Worm (Caenorhabditis elegans): ENCODE results near the gene lsm-7.
"Not testable (repeated sequence)": the region's sequence is repeated elsewhere in the genome, so short reads cannot be mapped to it uniquely, and the experiment has no call there.

Gene lsm-7

ce11 chrIV:10949510-10949909 lies 16.2 kb downstream of the lsm-7 start, which contains the start of gene nsph-3.1:
TSS of gene nsph-3.1 (plus strand) at chrIV:10949810.
- TF ChIP-seq aptf-2 (GFP tag; conservative IDR thresholded peaks at IDR 0.05) (no peak), F23B12.7 (tag; optimal IDR thresholded peaks at IDR 0.05; ENCODE audit: insufficient read depth) (no peak), ceh-79 (tag; optimal IDR thresholded peaks at IDR 0.05) (no peak), madf-6 (GFP tag; IDR thresholded peaks at IDR 0.05) (no peak), cebp-2 (GFP tag; IDR thresholded peaks at IDR 0.05) (no peak)

- TF ChIP-seq nfya-1 (tag; optimal IDR thresholded peaks at IDR 0.05; ENCODE audit: borderline replicate concordance, insufficient read depth): peak; percentile 54
- TF ChIP-seq chd-7 (tag; optimal IDR thresholded peaks at IDR 0.05): no peak
- TF ChIP-seq zim-3 (tag; optimal IDR thresholded peaks at IDR 0.05): peak; percentile 59
Observed at ce11 chrIV:10950363-10951214, 17.3 kb downstream of the lsm-7 start.

- no peak for TF ChIP-seq hrde-1 (tag; optimal IDR thresholded peaks at IDR 0.05; ENCODE audit: borderline replicate concordance)
- TF ChIP-seq tbx-9 (tag; optimal IDR thresholded peaks at IDR 0.05; ENCODE audit: borderline replicate concordance): no peak
- no peak for TF ChIP-seq Y53G8AR.9 (GFP tag; conservative IDR thresholded peaks at IDR 0.05)
- no peak for TF ChIP-seq Y79H2A.3 (GFP tag; conservative IDR thresholded peaks at IDR 0.05)
- TF ChIP-seq lag-1 (GFP tag; IDR thresholded peaks at IDR 0.05): no peak
- TF ChIP-seq bed-2 (GFP tag; IDR thresholded peaks at IDR 0.05): no peak
- TF ChIP-seq lsy-27 (tag; optimal IDR thresholded peaks at IDR 0.05; ENCODE audit: borderline replicate concordance, insufficient read depth): no peak
- no peak for TF ChIP-seq ceh-79 (tag; optimal IDR thresholded peaks at IDR 0.05)
- no peak for TF ChIP-seq hsf-1 (GFP tag; IDR thresholded peaks at IDR 0.05)
- TF ChIP-seq B0019.2 (GFP tag; conservative IDR thresholded peaks at IDR 0.05): no peak
- no peak for TF ChIP-seq F52B5.7 (tag; optimal IDR thresholded peaks at IDR 0.05)
- no peak for TF ChIP-seq ztf-18 (tag; optimal IDR thresholded peaks at IDR 0.05)
- TF ChIP-seq ama-1 (optimal IDR thresholded peaks at IDR 0.05): no peak
- TF ChIP-seq ama-1 (GFP tag; optimal IDR thresholded peaks at IDR 0.05): no peak
- no peak for TF ChIP-seq ets-4 (GFP tag; optimal IDR thresholded peaks at IDR 0.05)
- TF ChIP-seq aptf-2 (GFP tag; conservative IDR thresholded peaks at IDR 0.05): no peak
- no peak for TF ChIP-seq Y95B8A.8 (GFP tag; IDR thresholded peaks at IDR 0.05)
- TF ChIP-seq egl-18 (GFP tag; IDR thresholded peaks at IDR 0.05): no peak
Observed at ce11 chrIV:10951997-10952396, 18.7 kb downstream of the lsm-7 start, which contains the start of gene Y69E1A.3. TSS of gene Y69E1A.3 (plus strand) at chrIV:10952297.

- not testable (repeated sequence) for TF ChIP-seq Y95B8A.8 (GFP tag; IDR thresholded peaks at IDR 0.05); B0261.1 (tag; optimal IDR thresholded peaks at IDR 0.05); F23B12.7 (tag; optimal IDR thresholded peaks at IDR 0.05; ENCODE audit: insufficient read depth)
Observed at ce11 chrIV:10954955-10955354, 21.7 kb downstream of the lsm-7 start, which contains the start of gene Y69E1A.4. TSS of gene Y69E1A.4 (plus strand) at chrIV:10955255.

- TF ChIP-seq dpl-1 (GFP tag; optimal IDR thresholded peaks at IDR 0.05) (no peak), pha-4 (tag; optimal IDR thresholded peaks at IDR 0.05) (no peak), F10E7.11 (tag; optimal IDR thresholded peaks at IDR 0.05) (no peak), K11D2.4 (GFP tag; IDR thresholded peaks at IDR 0.05) (no peak), sea-2 (GFP tag; IDR thresholded peaks at IDR 0.05) (no peak), ztf-3 (GFP tag; optimal IDR thresholded peaks at IDR 0.05) (no peak), atf-7 (tag; optimal IDR thresholded peaks at IDR 0.05) (no peak), nfya-1 (tag; optimal IDR thresholded peaks at IDR 0.05; ENCODE audit: borderline replicate concordance, insufficient read depth) (no peak), D2030.7 (GFP tag; IDR thresholded peaks at IDR 0.05) (no peak), F23B12.7 (tag; optimal IDR thresholded peaks at IDR 0.05; ENCODE audit: insufficient read depth) (no peak), tlf-1 (GFP tag; optimal IDR thresholded peaks at IDR 0.05) (no peak), bed-2 (GFP tag; IDR thresholded peaks at IDR 0.05) (no peak), ztf-22 (GFP tag; optimal IDR thresholded peaks at IDR 0.05) (no peak)
Observed at ce11 chrIV:10957583-10958229, 24.4 kb downstream of the lsm-7 start, which contains the start of gene Y69E1A.5. TSS of gene Y69E1A.5 (minus strand) at chrIV:10957655.

All from whole organism, young adult.